Fruit fly (Drosophila melanogaster) whole organism, embryonic: ENCODE measurements around the gene Cyp6d4.
A peak's percentile ranks its signal among the peaks of the same experiment; 100 is the strongest.

Source experiments
- Abd-B ChIP-seq: fragments of 200-800 bp; sonication (Bioruptor generic); optimal IDR thresholded peaks from 2 replicates; lab custom pipeline; 2018; ENCODE audit warnings: missing biosample characterization, mild to moderate bottlenecking, missing genetic modification characterization, moderate library complexity
- CG12219 ChIP-seq: fragments of 200-800 bp; sonication (Bioruptor generic); optimal IDR thresholded peaks from 3 replicates; lab custom pipeline; 2018; ENCODE audit warnings: missing biosample characterization, mild to moderate bottlenecking, missing genetic modification characterization
- CG12236 ChIP-seq: fragments of 200-800 bp; sonication (Bioruptor generic); optimal IDR thresholded peaks from 2 replicates; lab custom pipeline; 2016; ENCODE audit warnings: missing biosample characterization, missing genetic modification characterization
- CG13624 ChIP-seq: fragments of 200-800 bp; sonication (Bioruptor generic); optimal IDR thresholded peaks from 2 replicates; lab custom pipeline; 2016; ENCODE audit warnings: missing biosample characterization, missing genetic modification characterization
- CG14965 ChIP-seq: fragments of 200-800 bp; sonication (Bioruptor generic); optimal IDR thresholded peaks from 2 replicates; lab custom pipeline; 2016; ENCODE audit warnings: missing biosample characterization, missing genetic modification characterization, borderline replicate concordance
- CG15011 ChIP-seq: fragments of 200-800 bp; sonication (Bioruptor generic); optimal IDR thresholded peaks from 3 replicates; lab custom pipeline; 2018; ENCODE audit warnings: missing biosample characterization, mild to moderate bottlenecking, missing genetic modification characterization
- CG17361 ChIP-seq: fragments of 200-800 bp; sonication (Bioruptor generic); IDR thresholded peaks from 3 replicates; pipeline ENCODE4 v1.3.6; 2022; ENCODE audit warnings: missing biosample characterization, missing genetic modification characterization
- CG17829 ChIP-seq: fragments of 200-800 bp; optimal IDR thresholded peaks from 2 replicates; lab custom pipeline; 2019; ENCODE audit warnings: missing biosample characterization, mild to moderate bottlenecking, missing genetic modification characterization, moderate library complexity
- CG18011 ChIP-seq: fragments of 200-800 bp; sonication (Bioruptor generic); optimal IDR thresholded peaks from 2 replicates; lab custom pipeline; 2017; ENCODE audit warnings: missing biosample characterization, missing genetic modification characterization, mild to moderate bottlenecking, moderate library complexity, missing genotype
- CG2712 ChIP-seq: fragments of 200-800 bp; optimal IDR thresholded peaks from 3 replicates; lab custom pipeline; 2019; ENCODE audit warnings: missing biosample characterization, mild to moderate bottlenecking, missing genetic modification characterization, moderate library complexity
- CG31441 ChIP-seq: fragments of 200-800 bp; sonication (Bioruptor generic); IDR thresholded peaks from 2 replicates; pipeline ENCODE4 v1.3.6; 2022; ENCODE audit warnings: missing biosample characterization, missing genetic modification characterization
- CG33213 ChIP-seq: fragments of 200-800 bp; sonication (Bioruptor generic); optimal IDR thresholded peaks from 3 replicates; lab custom pipeline; 2016; ENCODE audit warnings: missing biosample characterization, missing genetic modification characterization
- CG33557 ChIP-seq: fragments of 200-800 bp; sonication (Bioruptor generic); optimal IDR thresholded peaks from 2 replicates; lab custom pipeline; 2019; ENCODE audit warnings: missing biosample characterization, mild to moderate bottlenecking, missing genetic modification characterization, moderate library complexity
- CG4328 ChIP-seq: fragments of 200-800 bp; sonication (Bioruptor generic); optimal IDR thresholded peaks from 3 replicates; lab custom pipeline; 2017; ENCODE audit warnings: missing biosample characterization, missing genetic modification reagents, missing genetic modification characterization
- CG4404 ChIP-seq: fragments of 200-800 bp; sonication (Bioruptor generic); IDR thresholded peaks from 2 replicates; pipeline ENCODE4 v1.3.6; 2022; ENCODE audit warnings: missing biosample characterization, missing genetic modification characterization
- CG4424 ChIP-seq: fragments of 200-800 bp; sonication (Bioruptor generic); optimal IDR thresholded peaks from 3 replicates; lab custom pipeline; 2016; ENCODE audit warnings: missing biosample characterization, missing genetic modification characterization
- CG7839 ChIP-seq: fragments of 200-800 bp; sonication (Bioruptor generic); optimal IDR thresholded peaks from 3 replicates; lab custom pipeline; 2018; ENCODE audit warnings: missing biosample characterization, mild to moderate bottlenecking, missing genetic modification characterization, moderate library complexity
- CG9609 ChIP-seq: fragments of 200-800 bp; sonication (Bioruptor generic); optimal IDR thresholded peaks from 3 replicates; lab custom pipeline; 2016; ENCODE audit warnings: missing biosample characterization, missing genetic modification characterization
- CG9727 ChIP-seq: fragments of 200-800 bp; sonication (Bioruptor generic); optimal IDR thresholded peaks from 3 replicates; lab custom pipeline; 2017; ENCODE audit warnings: missing biosample characterization, mild to moderate bottlenecking, missing genetic modification characterization
- CG9817 ChIP-seq: fragments of 200-800 bp; sonication (Bioruptor generic); optimal IDR thresholded peaks from 2 replicates; lab custom pipeline; 2018; ENCODE audit warnings: missing biosample characterization, mild to moderate bottlenecking, missing genetic modification characterization, moderate library complexity
- D19A ChIP-seq: fragments of 200-800 bp; optimal IDR thresholded peaks from 3 replicates; lab custom pipeline; 2019; ENCODE audit warnings: missing biosample characterization, mild to moderate bottlenecking, missing genetic modification characterization, moderate library complexity
- Dip3 ChIP-seq: fragments of 200-800 bp; sonication (Bioruptor generic); optimal IDR thresholded peaks from 3 replicates; lab custom pipeline; 2016; ENCODE audit warnings: missing biosample characterization, missing genetic modification characterization
- Doc2 ChIP-seq: fragments of 200-800 bp; sonication (Bioruptor generic); IDR thresholded peaks from 2 replicates; pipeline ENCODE4 v1.3.6; 2022; ENCODE audit warnings: missing biosample characterization, missing genetic modification characterization
- Doc3 ChIP-seq: fragments of 200-800 bp; sonication (Bioruptor generic); IDR thresholded peaks from 3 replicates; pipeline ENCODE4 v1.3.6; 2022; ENCODE audit warnings: missing biosample characterization, missing genetic modification characterization; ENCODE audit not compliant: partially characterized antibody
- E2f2 ChIP-seq: fragments of 200-800 bp; sonication (Bioruptor generic); IDR thresholded peaks from 2 replicates; pipeline ENCODE4 v1.3.6; 2022; ENCODE audit warnings: missing biosample characterization, missing genetic modification characterization
- Hand ChIP-seq: fragments of 200-800 bp; sonication (Bioruptor generic); optimal IDR thresholded peaks from 2 replicates; lab custom pipeline; 2017; ENCODE audit warnings: mild to moderate bottlenecking, missing biosample characterization, missing genetic modification reagents, missing genetic modification characterization
- Hmr ChIP-seq: fragments of 200-800 bp; sonication (Bioruptor generic); optimal IDR thresholded peaks from 3 replicates; lab custom pipeline; 2017; ENCODE audit warnings: mild to moderate bottlenecking, missing biosample characterization, missing genetic modification reagents, missing genetic modification characterization
- Nf-YC ChIP-seq: fragments of 200-800 bp; optimal IDR thresholded peaks from 3 replicates; lab custom pipeline; 2019; ENCODE audit warnings: missing biosample characterization, mild to moderate bottlenecking, missing genetic modification characterization, moderate library complexity
- Rx ChIP-seq: fragments of 200-800 bp; sonication (Bioruptor generic); IDR thresholded peaks from 2 replicates; pipeline ENCODE4 v1.3.6; 2022; ENCODE audit warnings: missing biosample characterization, missing genetic modification characterization
- Sox102F ChIP-seq: fragments of 200-800 bp; sonication (Bioruptor generic); optimal IDR thresholded peaks from 2 replicates; lab custom pipeline; 2018; ENCODE audit warnings: missing biosample characterization, mild to moderate bottlenecking, missing genetic modification characterization, moderate library complexity
- Tbp ChIP-seq: fragments of >200 bp; optimal IDR thresholded peaks from 2 replicates; lab custom pipeline; 2018; ENCODE audit warnings: missing biosample characterization, missing genetic modification characterization
- Trl ChIP-seq, 3 experiments: fragments of >200 bp in 2 of 3; fragments of 200-800 bp in 1 of 3; sonication (Bioruptor generic) in 1 of 3; optimal IDR thresholded peaks; 2 replicates in 1 of 3; 3 replicates in 2 of 3; lab custom pipeline; 2016 to 2017; ENCODE audit warnings: missing biosample characterization in 1 of 3, missing genetic modification characterization in 1 of 3
- btn ChIP-seq: fragments of 200-800 bp; sonication (Bioruptor generic); optimal IDR thresholded peaks from 2 replicates; lab custom pipeline; 2016; ENCODE audit warnings: missing biosample characterization, missing genetic modification characterization
- chinmo ChIP-seq: fragments of 200-800 bp; sonication (Bioruptor generic); IDR thresholded peaks from 4 replicates; pipeline ENCODE4 v1.3.6; 2022; ENCODE audit warnings: missing biosample characterization, missing genetic modification characterization; ENCODE audit not compliant: partially characterized antibody
- crc ChIP-seq: fragments of 200-800 bp; sonication (Bioruptor generic); optimal IDR thresholded peaks from 2 replicates; lab custom pipeline; 2016; ENCODE audit warnings: missing biosample characterization, missing genetic modification characterization
- crp ChIP-seq, 2 experiments: fragments of 200-800 bp; sonication (Bioruptor generic); optimal IDR thresholded peaks; 2 replicates in 1 of 2; 3 replicates in 1 of 2; lab custom pipeline; 2017; ENCODE audit warnings: missing biosample characterization in 2 of 2, missing genetic modification characterization in 2 of 2, mild to moderate bottlenecking in 1 of 2, moderate library complexity in 1 of 2
- danr ChIP-seq: fragments of 200-800 bp; sonication (Bioruptor generic); IDR thresholded peaks from 2 replicates; pipeline ENCODE4 v1.3.6; 2022; ENCODE audit warnings: missing biosample characterization, missing genetic modification characterization
- grn ChIP-seq: fragments of 200-800 bp; sonication (Bioruptor generic); optimal IDR thresholded peaks from 3 replicates; lab custom pipeline; 2017; ENCODE audit warnings: missing biosample characterization, missing genetic modification characterization
- lab ChIP-seq: fragments of 200-800 bp; sonication (Bioruptor generic); optimal IDR thresholded peaks from 3 replicates; lab custom pipeline; 2017; ENCODE audit warnings: missing biosample characterization, missing genetic modification characterization, mild to moderate bottlenecking, moderate library complexity, missing genetic modification reagents
- lbe ChIP-seq: fragments of 200-800 bp; sonication (Bioruptor generic); optimal IDR thresholded peaks from 2 replicates; lab custom pipeline; 2016; ENCODE audit warnings: missing biosample characterization, mild to moderate bottlenecking, missing genetic modification characterization
- org-1 ChIP-seq: fragments of 200-800 bp; sonication (Bioruptor generic); optimal IDR thresholded peaks from 2 replicates; lab custom pipeline; 2017; ENCODE audit warnings: missing biosample characterization, missing genetic modification characterization
- repo ChIP-seq: fragments of 200-800 bp; sonication (Bioruptor generic); optimal IDR thresholded peaks from 2 replicates; lab custom pipeline; 2016; ENCODE audit warnings: missing biosample characterization, missing genetic modification characterization
- slp2 ChIP-seq: fragments of 200-800 bp; sonication (Bioruptor generic); optimal IDR thresholded peaks from 2 replicates; lab custom pipeline; 2016; ENCODE audit warnings: missing biosample characterization, missing genetic modification characterization
- tap ChIP-seq: fragments of 200-800 bp; optimal IDR thresholded peaks from 3 replicates; lab custom pipeline; 2019; ENCODE audit warnings: missing biosample characterization, mild to moderate bottlenecking, missing genetic modification characterization, moderate library complexity
- tin ChIP-seq: fragments of 200-800 bp; sonication (Bioruptor generic); optimal IDR thresholded peaks from 3 replicates; lab custom pipeline; 2016; ENCODE audit warnings: missing biosample characterization, missing genetic modification characterization
- unc-4 ChIP-seq: fragments of 200-800 bp; sonication (Bioruptor generic); IDR thresholded peaks from 2 replicates; pipeline ENCODE4 v1.3.6; 2022; ENCODE audit warnings: missing biosample characterization, missing genetic modification characterization; ENCODE audit not compliant: partially characterized antibody
- yki ChIP-seq: fragments of >200 bp; optimal IDR thresholded peaks from 3 replicates; lab custom pipeline; 2018
- zen ChIP-seq: fragments of 200-800 bp; sonication (Bioruptor generic); optimal IDR thresholded peaks from 3 replicates; lab custom pipeline; 2018; ENCODE audit warnings: missing biosample characterization, mild to moderate bottlenecking, missing genetic modification characterization, moderate library complexity

Cyp6d4 gene

DNA sequence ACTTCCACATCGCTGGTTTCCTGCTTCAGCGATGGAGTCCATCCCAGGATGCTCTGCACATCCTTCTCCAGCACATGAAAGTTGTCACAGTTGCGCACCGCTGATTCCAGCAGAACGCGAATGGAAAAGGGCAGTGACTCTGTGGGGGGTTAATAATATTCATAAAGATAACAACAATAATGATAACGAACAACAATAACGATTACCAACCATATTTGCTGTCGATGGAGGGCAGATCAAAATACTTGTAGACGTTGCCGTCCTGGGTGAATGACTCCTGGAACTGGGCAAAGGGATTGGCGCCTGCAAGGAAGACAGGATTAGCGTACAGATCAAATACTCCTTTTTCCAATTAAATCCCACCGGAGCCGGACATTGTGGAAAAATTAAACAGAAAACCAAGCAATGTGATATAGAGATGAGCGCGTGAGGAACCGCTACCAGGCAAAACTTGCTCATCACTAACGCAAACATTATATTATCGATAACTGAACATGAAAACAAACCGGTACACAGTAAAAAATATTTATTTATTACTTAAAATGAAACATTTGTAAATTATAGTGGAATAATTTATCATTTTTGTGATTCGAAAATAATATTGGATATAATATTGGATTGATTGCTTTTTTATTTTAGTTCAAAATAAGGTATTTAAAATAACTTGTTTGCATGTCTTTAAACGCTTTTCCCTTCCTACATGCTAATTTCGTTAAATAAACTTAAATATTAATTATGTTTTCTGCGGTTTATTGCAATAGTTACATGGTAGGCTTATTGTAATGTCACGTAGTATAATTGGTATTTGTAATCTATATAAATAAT is 26.2 kb downstream of the Cyp6d4 start, which contains the start of gene Irp-1A (continued):
- TF ChIP-seq CG33213 (GFP tag; lab: Kevin White, UChicago) (peak; percentile 13), Doc3 (peak; percentile 77), Doc2 (GFP tag; lab: Robert Waterston, UW) (no peak), unc-4 (peak; percentile 84), CG12219 (GFP tag; lab: Kevin White, UChicago) (peak; percentile 45), CG17829 (tag; lab: Kevin White, UChicago) (peak; percentile 81), CG15011 (peak; percentile 40), CG4328 (peak; percentile 51), slp2 (GFP tag; lab: Kevin White, UChicago) (no peak), CG7839 (tag; lab: Kevin White, UChicago) (peak; percentile 86), lbe (GFP tag; lab: Kevin White, UChicago) (peak; percentile 56), danr (GFP tag; lab: Robert Waterston, UW) (no peak), CG2712 (tag; lab: Kevin White, UChicago) (peak; percentile 85), Hand (peak; percentile 60), grn (no peak), CG9609 (GFP tag; lab: Kevin White, UChicago) (peak; percentile 23), crp (GFP tag; optimal IDR thresholded peaks at IDR 0.05; lab: Kevin White, UChicago) (peak in 1 of 2 experiments; percentile 7), CG18011 (GFP tag; lab: Kevin White, UChicago) (peak; percentile 16), yki (lab: Kevin White, UChicago) (no peak), Sox102F (GFP tag; lab: Kevin White, UChicago) (peak; percentile 80), CG33557 (GFP tag; lab: Kevin White, UChicago) (peak; percentile 66), CG4404 (GFP tag; lab: Robert Waterston, UW) (peak; percentile 25; the same call in 1 of the 2 replicates), Dip3 (GFP tag; lab: Kevin White, UChicago) (no peak), Nf-YC (tag; lab: Kevin White, UChicago) (peak; percentile 63), CG4424 (peak; percentile 74), Trl (optimal IDR thresholded peaks at IDR 0.05; lab: Kevin White, UChicago) (no peak), Trl (GFP tag; optimal IDR thresholded peaks at IDR 0.05; lab: Kevin White, UChicago) (no peak), CG31441 (peak; percentile 87), btn (GFP tag; lab: Kevin White, UChicago) (no peak), Hmr (GFP tag; lab: Kevin White, UChicago) (peak; percentile 77), repo (GFP tag; lab: Kevin White, UChicago) (no peak), CG9817 (peak; percentile 59), CG14965 (GFP tag; lab: Kevin White, UChicago) (no peak), tap (tag; lab: Kevin White, UChicago) (peak; percentile 77), CG12236 (GFP tag; lab: Kevin White, UChicago) (no peak), crc (GFP tag; lab: Kevin White, UChicago) (no peak), Tbp (GFP tag; lab: Kevin White, UChicago) (no peak), tin (peak; percentile 55), lab (GFP tag; lab: Kevin White, UChicago) (peak; percentile 85), zen (tag; lab: Kevin White, UChicago) (peak; percentile 57), Rx (GFP tag; lab: Robert Waterston, UW) (no peak), D19A (peak; percentile 78), chinmo (GFP tag; lab: Robert Waterston, UW) (peak; percentile 89; the same call in 3 of the 4 replicates), Abd-B (GFP tag; lab: Kevin White, UChicago) (peak; percentile 37), CG17361 (GFP tag; lab: Robert Waterston, UW) (peak; percentile 87), E2f2 (GFP tag; lab: Robert Waterston, UW) (peak; percentile 60), org-1 (no peak), CG13624 (GFP tag; lab: Kevin White, UChicago) (peak; percentile 47), CG9727 (GFP tag; lab: Kevin White, UChicago) (peak; percentile 78)
